Fruit fly (Drosophila melanogaster): ENCODE data around the gene CG46280.

Gene CG46280

dm6 chr3R:13015402-13015801, 15.1 kb downstream of the CG46280 start:
- TF ChIP-seq Hnf4 (GFP tag; optimal IDR thresholded peaks at IDR 0.05) (no peak), dl (GFP tag; optimal IDR thresholded peaks at IDR 0.05; ENCODE audit: insufficient read depth in 1 of 2, partially characterized antibody in 2 of 2) (no peak), dmrt93B (GFP tag; optimal IDR thresholded peaks at IDR 0.05) (no peak), h (GFP tag; optimal IDR thresholded peaks at IDR 0.05) (no peak), CrebA (GFP tag; optimal IDR thresholded peaks at IDR 0.05; ENCODE audit: borderline replicate concordance) (no peak), psq (GFP tag; optimal IDR thresholded peaks at IDR 0.05) (no peak), Dfd (GFP tag; optimal IDR thresholded peaks at IDR 0.05) (no peak)

DNA sequence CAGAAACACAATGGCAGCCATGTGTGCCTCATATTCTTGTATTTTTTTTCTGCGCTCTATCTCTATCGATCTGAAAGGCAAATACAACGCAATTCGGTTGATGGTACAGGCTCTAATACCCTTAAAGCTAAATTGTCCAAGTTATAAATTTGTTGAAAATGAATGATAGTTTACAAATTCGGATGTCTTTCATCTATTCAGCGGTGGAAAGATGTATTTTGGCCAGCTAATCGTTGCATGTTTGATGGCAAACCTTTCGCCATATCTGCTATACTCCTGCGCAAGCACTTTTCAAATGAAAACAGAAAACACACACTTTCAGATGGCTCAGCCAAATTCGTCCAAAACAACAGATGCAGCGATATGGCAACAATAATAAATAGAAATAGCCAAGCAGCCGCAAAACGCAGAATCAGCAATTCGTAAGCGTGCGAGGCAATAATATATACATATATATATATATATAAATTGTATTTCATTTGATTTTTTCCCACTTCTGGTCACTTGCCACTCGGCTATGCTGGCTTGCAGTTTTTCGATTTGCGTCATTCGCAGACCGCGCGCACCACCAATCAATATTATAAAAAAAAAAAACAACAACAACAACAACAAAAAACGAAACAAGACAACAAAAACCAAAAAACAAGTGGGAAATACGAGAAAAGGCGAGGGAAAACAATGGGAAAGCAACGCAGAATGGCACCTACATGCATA, 16.1 kb downstream of the CG46280 start:
- TF ChIP-seq psq (GFP tag; optimal IDR thresholded peaks at IDR 0.05) (no peak), usp (GFP tag; optimal IDR thresholded peaks at IDR 0.05) (no peak), GATAd (GFP tag; optimal IDR thresholded peaks at IDR 0.05) (no peak), dmrt93B (GFP tag; optimal IDR thresholded peaks at IDR 0.05) (no peak), Abd-B (GFP tag; optimal IDR thresholded peaks at IDR 0.05) (no peak), OdsH (GFP tag; optimal IDR thresholded peaks at IDR 0.05) (no peak), Vsx2 (GFP tag; optimal IDR thresholded peaks at IDR 0.05; ENCODE audit: partially characterized antibody) (no peak), CrebA (GFP tag; optimal IDR thresholded peaks at IDR 0.05; ENCODE audit: borderline replicate concordance) (no peak), HLH106 (tag; optimal IDR thresholded peaks at IDR 0.05) (no peak), CG9705 (GFP tag; optimal IDR thresholded peaks at IDR 0.05) (no peak), Jra (GFP tag; optimal IDR thresholded peaks at IDR 0.05) (no peak), ey (GFP tag; optimal IDR thresholded peaks at IDR 0.05) (no peak), rgr (GFP tag; optimal IDR thresholded peaks at IDR 0.05) (no peak), h (GFP tag; optimal IDR thresholded peaks at IDR 0.05) (no peak), pan (optimal IDR thresholded peaks at IDR 0.05) (no peak), foxo (GFP tag; optimal IDR thresholded peaks at IDR 0.05) (no peak), CG32264 (GFP tag; optimal IDR thresholded peaks at IDR 0.05) (no peak), Rel (GFP tag; optimal IDR thresholded peaks at IDR 0.05) (no peak), Rel (tag; optimal IDR thresholded peaks at IDR 0.05) (no peak), sv (GFP tag; optimal IDR thresholded peaks at IDR 0.05) (no peak)

DNA sequence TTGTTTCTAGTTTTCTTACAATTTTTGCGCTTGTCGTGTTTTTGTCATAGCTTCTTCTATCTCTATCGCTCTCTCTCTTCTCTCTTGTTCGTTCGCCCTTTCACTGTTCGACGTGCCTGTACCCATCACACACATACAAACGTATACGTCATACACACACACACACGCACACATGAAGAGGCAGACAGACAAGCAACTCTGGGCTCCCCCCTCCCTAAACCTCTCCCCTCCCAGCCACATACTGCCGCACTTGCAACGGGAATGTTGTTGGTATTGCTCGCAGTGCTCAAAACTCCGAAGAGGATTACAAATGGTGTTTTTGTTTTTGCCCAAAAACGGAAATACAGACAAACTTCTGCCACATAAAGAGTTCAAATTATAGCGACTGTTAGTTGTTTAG, 17.5 kb downstream of the CG46280 start:
- no peak for TF ChIP-seq dmrt93B (GFP tag; optimal IDR thresholded peaks at IDR 0.05)
- no peak for TF ChIP-seq OdsH (GFP tag; optimal IDR thresholded peaks at IDR 0.05)
- peak; percentile 21 for TF ChIP-seq Hr83 (GFP tag; optimal IDR thresholded peaks at IDR 0.05; ENCODE audit: poor library complexity, severe bottlenecking)
- TF ChIP-seq usp (GFP tag; optimal IDR thresholded peaks at IDR 0.05): no peak
- TF ChIP-seq CG32264 (GFP tag; optimal IDR thresholded peaks at IDR 0.05): no peak
- peak; percentile 34 for TF ChIP-seq psq (GFP tag; optimal IDR thresholded peaks at IDR 0.05)
- no peak for TF ChIP-seq CG9705 (GFP tag; optimal IDR thresholded peaks at IDR 0.05)
- peak in 1 of 2 experiments; percentile 7 for TF ChIP-seq dl (GFP tag; optimal IDR thresholded peaks at IDR 0.05; ENCODE audit: insufficient read depth in 1 of 2, partially characterized antibody in 2 of 2)

dm6 chr3R:13012351-13012750, 18.1 kb downstream of the CG46280 start:
- TF ChIP-seq fru (GFP tag; optimal IDR thresholded peaks at IDR 0.05) (peak; percentile 83), Jra (GFP tag; optimal IDR thresholded peaks at IDR 0.05) (peak; percentile 49), rgr (GFP tag; optimal IDR thresholded peaks at IDR 0.05) (peak; percentile 80), Hr78 (GFP tag; optimal IDR thresholded peaks at IDR 0.05) (no peak), dsf (GFP tag; optimal IDR thresholded peaks at IDR 0.05; ENCODE audit: borderline replicate concordance) (no peak), sv (GFP tag; optimal IDR thresholded peaks at IDR 0.05) (peak; percentile 45), h (GFP tag; optimal IDR thresholded peaks at IDR 0.05) (peak; percentile 85), dl (GFP tag; optimal IDR thresholded peaks at IDR 0.05; ENCODE audit: insufficient read depth in 1 of 2, partially characterized antibody in 2 of 2) (no peak), Hr83 (GFP tag; optimal IDR thresholded peaks at IDR 0.05; ENCODE audit: poor library complexity, severe bottlenecking) (peak; percentile 78), Mio (GFP tag; optimal IDR thresholded peaks at IDR 0.05) (no peak), CrebA (GFP tag; optimal IDR thresholded peaks at IDR 0.05; ENCODE audit: borderline replicate concordance) (no peak), GATAd (GFP tag; optimal IDR thresholded peaks at IDR 0.05) (no peak), jim (GFP tag; optimal IDR thresholded peaks at IDR 0.05) (peak; percentile 11), brk (GFP tag; optimal IDR thresholded peaks at IDR 0.05) (no peak), tai (GFP tag; optimal IDR thresholded peaks at IDR 0.05) (no peak), OdsH (GFP tag; optimal IDR thresholded peaks at IDR 0.05) (peak; percentile 64), woc (GFP tag; optimal IDR thresholded peaks at IDR 0.05) (peak; percentile 47), usp (GFP tag; optimal IDR thresholded peaks at IDR 0.05) (no peak), Hnf4 (GFP tag; optimal IDR thresholded peaks at IDR 0.05) (no peak), Dfd (GFP tag; optimal IDR thresholded peaks at IDR 0.05) (no peak), Abd-B (GFP tag; optimal IDR thresholded peaks at IDR 0.05) (no peak), psq (GFP tag; optimal IDR thresholded peaks at IDR 0.05) (peak; percentile 75), Dif (GFP tag; optimal IDR thresholded peaks at IDR 0.05; ENCODE audit: partially characterized antibody) (peak; percentile 41), ey (GFP tag; optimal IDR thresholded peaks at IDR 0.05) (peak; percentile 82), br (GFP tag; optimal IDR thresholded peaks at IDR 0.05) (peak; percentile 81), Vsx2 (GFP tag; optimal IDR thresholded peaks at IDR 0.05; ENCODE audit: partially characterized antibody) (no peak), lola (GFP tag; optimal IDR thresholded peaks at IDR 0.05) (no peak), foxo (GFP tag; optimal IDR thresholded peaks at IDR 0.05) (peak; percentile 64 to 83), Myc (optimal IDR thresholded peaks at IDR 0.05) (no peak), CG32264 (GFP tag; optimal IDR thresholded peaks at IDR 0.05) (peak; percentile 21), CG9705 (GFP tag; optimal IDR thresholded peaks at IDR 0.05) (peak; percentile 7), pan (optimal IDR thresholded peaks at IDR 0.05) (no peak), sage (GFP tag; optimal IDR thresholded peaks at IDR 0.05) (no peak), dmrt93B (GFP tag; optimal IDR thresholded peaks at IDR 0.05) (no peak), N (GFP tag; optimal IDR thresholded peaks at IDR 0.05) (peak; percentile 72), Sp1 (GFP tag; optimal IDR thresholded peaks at IDR 0.05) (peak; percentile 60)

Data from whole organism, wandering third instar larva.